Worm (Caenorhabditis elegans) whole organism, L1 larva: ENCODE results near the gene C24H11.2.
"Not testable (repeated sequence)": the region's sequence is repeated elsewhere in the genome, so short reads cannot be mapped to it uniquely, and the experiment has no call there.

Experiments used
- C16A3.4 ChIP-seq: fragments of 150-350 bp; optimal IDR thresholded peaks from 2 replicates; lab custom pipeline; 2014; ENCODE audit warnings: missing biosample characterization, missing genetic modification characterization
- C34B4.2 ChIP-seq: sonication (generic microtip); optimal IDR thresholded peaks from 2 replicates; lab custom pipeline; 2017; ENCODE audit warnings: mild to moderate bottlenecking, missing genetic modification characterization, missing compliant biosample characterization
- F16B12.6 ChIP-seq: fragments of 150-350 bp; optimal IDR thresholded peaks from 2 replicates; lab custom pipeline; 2014; ENCODE audit warnings: missing biosample characterization, missing genetic modification characterization
- alr-1 ChIP-seq: fragments of 200-800 bp; sonication (Bioruptor generic); optimal IDR thresholded peaks from 2 replicates; lab custom pipeline; 2018; ENCODE audit warnings: borderline replicate concordance, mild to moderate bottlenecking, missing genetic modification characterization, missing compliant biosample characterization
- blmp-1 ChIP-seq: fragments of 150-350 bp; optimal IDR thresholded peaks from 2 replicates; lab custom pipeline; 2014; ENCODE audit warnings: missing biosample characterization, missing genetic modification characterization
- ceh-82 ChIP-seq, 3 experiments: fragments of 150-350 bp in 1 of 3; sonication (generic microtip) in 2 of 3; optimal IDR thresholded peaks; 2 replicates each; lab custom pipeline; 2014 to 2017; ENCODE audit warnings: missing biosample characterization in 3 of 3, missing genetic modification characterization in 3 of 3
- ceh-88 ChIP-seq: fragments of 200-800 bp; sonication (Bioruptor generic); IDR thresholded peaks from 2 replicates; pipeline ENCODE4 v1.3.6; 2022; ENCODE audit warnings: missing genetic modification characterization, missing compliant biosample characterization
- ceh-90 ChIP-seq: sonication (generic microtip); optimal IDR thresholded peaks from 2 replicates; lab custom pipeline; 2016; ENCODE audit warnings: missing genetic modification characterization, missing compliant biosample characterization
- dpl-1 ChIP-seq, 3 experiments: fragments of 150-350 bp in 2 of 3; sonication (generic microtip) in 1 of 3; optimal IDR thresholded peaks; 2 replicates each; lab custom pipeline; 2014 to 2017; ENCODE audit warnings: missing biosample characterization in 3 of 3, missing genetic modification characterization in 3 of 3, missing genetic modification reagents in 3 of 3
- efl-1 ChIP-seq, 4 experiments: fragments of 150-350 bp; optimal IDR thresholded peaks in 3 of 4; peaks in 1 of 4; 1 replicate in 1 of 4; 2 replicates in 3 of 4; lab custom pipeline; 2014; ENCODE audit warnings: missing biosample characterization in 2 of 4, missing genetic modification characterization in 2 of 4, missing genetic modification reagents in 2 of 4
- egl-13 ChIP-seq: sonication (generic microtip); optimal IDR thresholded peaks from 2 replicates; lab custom pipeline; 2016; ENCODE audit warnings: missing genotype, missing genetic modification reagents, missing genetic modification characterization, missing compliant biosample characterization
- elt-3 ChIP-seq, 6 experiments: fragments of 150-350 bp in 1 of 6; sonication (generic microtip); optimal IDR thresholded peaks; 2 replicates each; lab custom pipeline; 2017 to 2018; ENCODE audit warnings: missing biosample characterization in 6 of 6, missing genetic modification characterization in 6 of 6, inconsistent platforms in 1 of 6
- ets-5 ChIP-seq: fragments of 200-800 bp; sonication (Bioruptor generic); IDR thresholded peaks from 2 replicates; pipeline ENCODE4 v1.3.6; 2022; ENCODE audit warnings: missing genetic modification characterization, missing compliant biosample characterization
- fkh-10 ChIP-seq: sonication (generic microtip); optimal IDR thresholded peaks from 2 replicates; lab custom pipeline; 2017; ENCODE audit warnings: missing biosample characterization, missing genetic modification reagents, missing genetic modification characterization
- fos-1 ChIP-seq: fragments of 150-350 bp; optimal IDR thresholded peaks from 2 replicates; lab custom pipeline; 2014; ENCODE audit warnings: missing biosample characterization, missing genetic modification characterization
- grh-1 ChIP-seq: fragments of 200-800 bp; sonication (Bioruptor generic); IDR thresholded peaks from 2 replicates; pipeline ENCODE4 v1.3.6; 2022; ENCODE audit warnings: missing genetic modification reagents, missing genetic modification characterization, missing compliant biosample characterization
- hlh-17 ChIP-seq: fragments of 200-800 bp; sonication (Bioruptor generic); optimal IDR thresholded peaks from 2 replicates; lab custom pipeline; 2018; ENCODE audit warnings: missing genetic modification characterization, mild to moderate bottlenecking, missing compliant biosample characterization, moderate library complexity, borderline replicate concordance
- isw-1 ChIP-seq: fragments of 200-800 bp; sonication (Bioruptor generic); IDR thresholded peaks from 2 replicates; pipeline ENCODE4 v1.3.6; 2022; ENCODE audit warnings: missing genetic modification characterization, missing compliant biosample characterization
- lin-13 ChIP-seq: fragments of 150-350 bp; optimal IDR thresholded peaks from 2 replicates; lab custom pipeline; 2014; ENCODE audit warnings: missing biosample characterization, missing genetic modification reagents, missing genetic modification characterization
- lin-35 ChIP-seq, 2 experiments: fragments of 150-350 bp; optimal IDR thresholded peaks; 2 replicates each; lab custom pipeline; 2014; ENCODE audit warnings: missing biosample characterization in 2 of 2, missing genetic modification characterization in 2 of 2, missing genetic modification reagents in 2 of 2
- lsy-2 ChIP-seq, 2 experiments: fragments of 150-350 bp; optimal IDR thresholded peaks; 2 replicates each; lab custom pipeline; 2014; ENCODE audit warnings: missing biosample characterization in 2 of 2, missing genetic modification characterization in 2 of 2
- mab-9 ChIP-seq: fragments of 200-800 bp; sonication (Bioruptor generic); IDR thresholded peaks from 2 replicates; pipeline ENCODE4 v1.3.6; 2022; ENCODE audit warnings: missing genetic modification reagents, missing genetic modification characterization, missing compliant biosample characterization
- mdl-1 ChIP-seq, 2 experiments: fragments of 150-350 bp; optimal IDR thresholded peaks; 2 replicates each; lab custom pipeline; 2014 to 2017; ENCODE audit warnings: missing biosample characterization in 2 of 2, missing genetic modification characterization in 2 of 2, inconsistent platforms in 1 of 2
- mef-2 ChIP-seq: fragments of 150-350 bp; optimal IDR thresholded peaks from 2 replicates; lab custom pipeline; 2014; ENCODE audit warnings: missing biosample characterization, missing genetic modification characterization
- mep-1 ChIP-seq: fragments of 150-350 bp; optimal IDR thresholded peaks from 2 replicates; lab custom pipeline; 2014; ENCODE audit warnings: missing biosample characterization, missing genetic modification characterization
- nhr-12 ChIP-seq: sonication (generic microtip); optimal IDR thresholded peaks from 2 replicates; lab custom pipeline; 2017; ENCODE audit warnings: missing biosample characterization, missing genetic modification characterization
- nhr-19 ChIP-seq: fragments of 200-800 bp; sonication (Bioruptor generic); conservative IDR thresholded peaks from 2 replicates; pipeline ENCODE4 v1.3.6; 2022; ENCODE audit warnings: missing genetic modification characterization, missing compliant biosample characterization
- nhr-20 ChIP-seq: sonication (generic microtip); optimal IDR thresholded peaks from 2 replicates; lab custom pipeline; 2016; ENCODE audit warnings: mild to moderate bottlenecking, missing genetic modification characterization, missing compliant biosample characterization
- nhr-28 ChIP-seq: fragments of 150-350 bp; optimal IDR thresholded peaks from 2 replicates; lab custom pipeline; 2014; ENCODE audit warnings: missing biosample characterization, missing genetic modification characterization
- nhr-85 ChIP-seq: sonication (generic microtip); peaks from one replicate; lab custom pipeline; 2016; ENCODE audit warnings: missing genetic modification characterization, inconsistent platforms, missing compliant biosample characterization
- pax-3 ChIP-seq: fragments of 200-800 bp; sonication (Bioruptor generic); optimal IDR thresholded peaks from 2 replicates; lab custom pipeline; 2018; ENCODE audit warnings: mild to moderate bottlenecking, missing genetic modification characterization, moderate library complexity, missing compliant biosample characterization
- snu-23 ChIP-seq: sonication (generic microtip); optimal IDR thresholded peaks from 2 replicates; lab custom pipeline; 2016; ENCODE audit warnings: missing genetic modification characterization, missing compliant biosample characterization
- tbx-2 ChIP-seq: sonication (generic microtip); optimal IDR thresholded peaks from 2 replicates; lab custom pipeline; 2016; ENCODE audit warnings: missing genetic modification characterization, missing compliant biosample characterization
- unc-130 ChIP-seq: fragments of 150-350 bp; optimal IDR thresholded peaks from 2 replicates; lab custom pipeline; 2017; ENCODE audit warnings: missing biosample characterization, missing genetic modification characterization, inconsistent platforms
- unc-30 ChIP-seq: sonication (generic microtip); optimal IDR thresholded peaks from 2 replicates; lab custom pipeline; 2017; ENCODE audit warnings: missing biosample characterization, missing genetic modification characterization
- xbp-1 ChIP-seq: sonication (generic microtip); optimal IDR thresholded peaks from 2 replicates; lab custom pipeline; 2016; ENCODE audit warnings: missing genetic modification characterization, missing compliant biosample characterization
- zip-4 ChIP-seq: fragments of 200-800 bp; sonication (Bioruptor generic); optimal IDR thresholded peaks from 2 replicates; lab custom pipeline; 2018; ENCODE audit warnings: mild to moderate bottlenecking, missing genetic modification characterization, moderate library complexity, missing compliant biosample characterization

The C24H11.2 gene

DNA sequence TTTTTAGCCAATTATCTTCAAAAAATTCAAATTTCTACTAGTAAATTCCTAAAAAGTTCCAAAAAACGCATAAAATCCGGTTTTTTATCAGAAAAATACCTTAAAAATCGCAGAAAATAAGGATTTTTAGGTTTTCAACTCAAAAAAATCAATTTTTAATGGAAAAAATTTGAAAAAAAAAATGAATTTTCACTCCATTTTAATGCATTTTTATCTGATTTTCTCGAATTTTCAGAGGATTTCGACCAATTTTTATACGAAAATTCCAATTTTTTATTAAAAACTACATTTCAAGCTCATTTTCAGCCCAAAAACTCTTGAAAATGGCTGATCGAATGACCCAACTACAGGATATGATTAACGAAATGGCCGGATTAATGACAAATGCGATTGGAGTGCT is 14.8 kb downstream of the C24H11.2 start, which contains the start of gene mdt-21:
mdt-21 (plus strand) TSS at position 301 of the 400 bp plus-strand sequence.
- TF ChIP-seq nhr-19 (GFP tag; lab: Robert Waterston, UW) = no peak
- TF ChIP-seq ceh-90 (tag; lab: Kevin White, UChicago) = no peak
- TF ChIP-seq ceh-88 (GFP tag; lab: Robert Waterston, UW) = no peak
- no peak for TF ChIP-seq F16B12.6
- TF ChIP-seq zip-4 (GFP tag; lab: Kevin White, UChicago) = no peak

DNA sequence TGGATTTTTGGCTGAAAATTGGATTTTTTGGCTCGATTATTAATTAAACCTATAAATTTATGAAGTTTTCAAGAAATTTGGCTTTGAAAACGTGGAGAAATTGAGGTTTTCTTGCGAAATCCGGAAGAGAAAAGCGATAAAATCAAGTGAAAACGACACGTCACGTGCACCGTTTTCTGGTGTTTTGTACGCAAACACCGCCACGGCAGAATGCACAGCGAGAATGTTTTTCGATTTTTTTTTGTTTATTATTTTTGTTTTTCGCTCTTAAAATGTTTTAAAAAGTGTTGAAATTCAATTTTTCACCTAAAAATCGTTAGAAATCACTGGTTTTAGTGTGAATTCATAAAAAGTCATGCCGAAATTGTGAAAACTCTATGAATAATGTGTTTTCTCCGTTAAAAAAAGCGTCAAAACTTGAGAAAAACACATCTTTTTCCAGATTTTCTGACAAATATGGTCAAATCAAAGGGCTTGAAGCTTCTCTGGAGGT is 17.6 kb downstream of the C24H11.2 start, which contains the start of gene immp-1:
immp-1 (plus strand) TSS at position 443 of the 493 bp plus-strand sequence.
- TF ChIP-seq nhr-85 (tag; lab: Kevin White, UChicago) (no peak), ceh-88 (GFP tag; lab: Robert Waterston, UW) (0 out of 2 replicates have a peak, but pooled peaks have one; percentile 21), C16A3.4 (tag; lab: Kevin White, UChicago) (peak; percentile 14), C34B4.2 (no peak), isw-1 (GFP tag; lab: Robert Waterston, UW) (peak; percentile 22; the same call in 1 of the 2 replicates), snu-23 (GFP tag; lab: Kevin White, UChicago) (peak; percentile 66), mdl-1 (tag; optimal IDR thresholded peaks at IDR 0.05; lab: Kevin White, UChicago) (peak in 1 of 2 experiments; percentile 34), hlh-17 (no peak), nhr-20 (tag; lab: Kevin White, UChicago) (no peak), mep-1 (tag; lab: Kevin White, UChicago) (peak; percentile 79), unc-130 (tag; lab: Kevin White, UChicago) (peak; percentile 58), mab-9 (GFP tag; lab: Robert Waterston, UW) (no peak), dpl-1 (GFP tag; optimal IDR thresholded peaks at IDR 0.05; lab: Kevin White, UChicago) (peak; percentile 55 to 72 (median 69)), grh-1 (no peak), F16B12.6 (peak; percentile 96), alr-1 (tag; lab: Kevin White, UChicago) (no peak), pax-3 (tag; lab: Kevin White, UChicago) (no peak), lsy-2 (tag; optimal IDR thresholded peaks at IDR 0.05; lab: Kevin White, UChicago) (peak; percentile 63 to 67), fkh-10 (GFP tag; lab: Kevin White, UChicago) (no peak), egl-13 (no peak), lin-35 (GFP tag; optimal IDR thresholded peaks at IDR 0.05; lab: Kevin White, UChicago) (peak; percentile 61 to 69), tbx-2 (tag; lab: Kevin White, UChicago) (peak; percentile 19), efl-1 (optimal IDR thresholded peaks at IDR 0.05; lab: Kevin White, UChicago) (peak; percentile 57 to 70), efl-1 (GFP tag; optimal IDR thresholded peaks at IDR 0.05 in 1 of 2; lab: Kevin White, UChicago) (peak; percentile 68 to 94), xbp-1 (peak; percentile 75), blmp-1 (tag; lab: Kevin White, UChicago) (peak; percentile 98), ceh-82 (tag; optimal IDR thresholded peaks at IDR 0.05; lab: Kevin White, UChicago) (peak; percentile 21 to 55 (median 53)), fos-1 (tag; lab: Kevin White, UChicago) (no peak), mef-2 (tag; lab: Kevin White, UChicago) (no peak), unc-30 (tag; lab: Kevin White, UChicago) (no peak), elt-3 (tag; optimal IDR thresholded peaks at IDR 0.05; lab: Kevin White, UChicago) (peak in 2 of 6 experiments; percentile 25 to 29), ets-5 (GFP tag; lab: Robert Waterston, UW) (no peak)

DNA sequence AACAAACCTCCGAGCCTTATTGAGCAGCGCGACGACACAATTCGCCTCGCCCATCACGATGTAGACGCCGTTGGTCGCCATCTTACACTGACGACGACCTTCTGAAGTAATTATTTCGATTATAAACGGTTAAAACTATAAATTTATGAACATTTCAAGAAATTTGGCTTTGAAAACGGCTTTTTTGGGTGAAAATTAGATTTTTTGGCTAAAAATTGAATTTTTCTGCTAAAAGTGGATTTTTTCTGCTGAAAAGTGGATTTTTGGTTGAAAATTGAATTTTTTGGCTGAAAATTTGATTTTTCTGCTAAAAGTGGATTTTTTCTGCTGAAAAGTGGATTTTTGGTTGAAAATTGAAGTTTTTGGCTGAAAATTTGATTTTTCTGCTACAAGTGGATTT is 18.6 kb downstream of the C24H11.2 start, which contains the start of gene gbf-1:
gbf-1 (minus strand) TSS at position 101 of the 400 bp plus-strand sequence.
- TF ChIP-seq efl-1 (optimal IDR thresholded peaks at IDR 0.05; lab: Kevin White, UChicago) = not testable (repeated sequence)
- TF ChIP-seq efl-1 (GFP tag; optimal IDR thresholded peaks at IDR 0.05 in 1 of 2; lab: Kevin White, UChicago) = peak in 1 of 2 experiments; percentile 71

DNA sequence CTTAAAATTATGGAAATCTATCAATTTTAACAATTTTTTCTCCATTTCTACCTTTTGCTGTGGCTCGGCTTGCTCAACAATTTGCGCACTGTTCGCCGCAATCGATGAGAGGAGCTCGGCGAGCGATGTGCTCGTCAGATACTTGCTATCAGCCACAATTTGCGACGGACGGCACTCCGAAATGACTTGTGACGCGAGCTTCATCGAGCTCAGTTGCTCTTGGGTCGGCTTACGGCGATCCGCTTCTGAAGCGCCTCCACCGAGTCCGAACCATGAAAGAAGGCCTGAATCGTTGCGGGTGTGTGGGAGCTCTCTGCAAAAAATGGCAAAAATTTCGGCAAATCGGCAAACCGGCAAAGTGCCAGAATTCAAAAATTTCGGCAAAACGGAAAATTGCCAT is 31.5 kb downstream of the C24H11.2 start:
- no peak for TF ChIP-seq lin-13 (GFP tag; lab: Kevin White, UChicago)
- TF ChIP-seq nhr-28 (tag; lab: Kevin White, UChicago) = no peak
- no peak for TF ChIP-seq unc-30 (tag; lab: Kevin White, UChicago)
- TF ChIP-seq nhr-12 (tag; lab: Kevin White, UChicago) = no peak
- TF ChIP-seq, all 84 proteins: peak for 0
